Fruit fly (Drosophila melanogaster) whole organism, embryonic: ENCODE data around the gene Zaf1.
A peak's percentile ranks its signal among the peaks of the same experiment; 100 is the strongest.

Experiments
- ATbp ChIP-seq: fragments of 200-800 bp; sonication (Bioruptor generic); optimal IDR thresholded peaks from 2 replicates; lab custom pipeline; 2017; ENCODE audit warnings: missing biosample characterization, mild to moderate bottlenecking, missing genetic modification characterization, missing genetic modification reagents
- Awh ChIP-seq: fragments of 200-800 bp; sonication (Bioruptor generic); IDR thresholded peaks from 2 replicates; pipeline ENCODE4, ENCODE4 v1.3.6; 2022; ENCODE audit warnings: missing biosample characterization, missing genetic modification characterization
- C15 ChIP-seq: fragments of 200-800 bp; sonication (Bioruptor generic); IDR thresholded peaks from 3 replicates; pipeline ENCODE4 v1.3.6; 2022; ENCODE audit warnings: missing biosample characterization, missing genetic modification characterization
- CG10147 ChIP-seq: fragments of 200-800 bp; sonication (Bioruptor generic); optimal IDR thresholded peaks from 2 replicates; lab custom pipeline; 2019; ENCODE audit warnings: missing biosample characterization, mild to moderate bottlenecking, missing genetic modification characterization, moderate library complexity
- CG10431 ChIP-seq: fragments of 200-800 bp; sonication (Bioruptor generic); optimal IDR thresholded peaks from 3 replicates; lab custom pipeline; 2018; ENCODE audit warnings: missing biosample characterization, mild to moderate bottlenecking, missing genetic modification characterization
- CG11456 ChIP-seq: fragments of 200-800 bp; sonication (Bioruptor generic); IDR thresholded peaks from 3 replicates; pipeline ENCODE4 v1.3.6; 2022; ENCODE audit warnings: missing biosample characterization, missing genetic modification characterization
- CG11504 ChIP-seq: fragments of 200-800 bp; sonication (Bioruptor generic); optimal IDR thresholded peaks from 3 replicates; lab custom pipeline; 2019; ENCODE audit warnings: missing biosample characterization, mild to moderate bottlenecking, missing genetic modification characterization, moderate library complexity
- CG11695 ChIP-seq: fragments of 200-800 bp; sonication (Bioruptor generic); IDR thresholded peaks from 3 replicates; pipeline ENCODE4 v1.3.6; 2022; ENCODE audit warnings: missing biosample characterization, missing genetic modification characterization
- CG12071 ChIP-seq: fragments of 200-800 bp; sonication (Bioruptor generic); optimal IDR thresholded peaks from 3 replicates; lab custom pipeline; 2018; ENCODE audit warnings: missing biosample characterization, mild to moderate bottlenecking, missing genetic modification characterization
- CG12104 ChIP-seq: fragments of 200-800 bp; sonication (Bioruptor generic); optimal IDR thresholded peaks from 3 replicates; lab custom pipeline; 2016; ENCODE audit warnings: missing biosample characterization, missing genetic modification characterization
- CG12299 ChIP-seq: fragments of 200-800 bp; sonication (Bioruptor generic); optimal IDR thresholded peaks from 2 replicates; lab custom pipeline; 2018; ENCODE audit warnings: missing biosample characterization, mild to moderate bottlenecking, missing genetic modification characterization
- CG12769 ChIP-seq: fragments of 200-800 bp; sonication (Bioruptor generic); optimal IDR thresholded peaks from 2 replicates; lab custom pipeline; 2019; ENCODE audit warnings: missing biosample characterization, mild to moderate bottlenecking, missing genetic modification characterization, moderate library complexity
- CG1529 ChIP-seq: fragments of 200-800 bp; sonication (Bioruptor generic); optimal IDR thresholded peaks from 3 replicates; lab custom pipeline; 2018; ENCODE audit warnings: missing biosample characterization, missing genetic modification characterization
- CG17568 ChIP-seq: fragments of 200-800 bp; sonication (Bioruptor generic); optimal IDR thresholded peaks from 2 replicates; lab custom pipeline; 2018; ENCODE audit warnings: missing biosample characterization, mild to moderate bottlenecking, missing genetic modification characterization, moderate library complexity
- CG30403 ChIP-seq: fragments of 200-800 bp; sonication (Bioruptor generic); optimal IDR thresholded peaks from 3 replicates; lab custom pipeline; 2016; ENCODE audit warnings: missing biosample characterization, missing genetic modification characterization
- CG3163 ChIP-seq: fragments of 200-800 bp; sonication (Bioruptor generic); optimal IDR thresholded peaks from 3 replicates; lab custom pipeline; 2016; ENCODE audit warnings: missing biosample characterization, missing genetic modification characterization
- CG43689 ChIP-seq: fragments of 200-800 bp; sonication (Bioruptor generic); IDR thresholded peaks from 2 replicates; pipeline ENCODE4 v1.3.6; 2022; ENCODE audit warnings: missing biosample characterization, missing genetic modification characterization
- CG4820 ChIP-seq: fragments of 200-800 bp; sonication (Bioruptor generic); optimal IDR thresholded peaks from 3 replicates; lab custom pipeline; 2016; ENCODE audit warnings: missing biosample characterization, missing genetic modification characterization
- CG7556 ChIP-seq: fragments of 200-800 bp; sonication (Bioruptor generic); optimal IDR thresholded peaks from 2 replicates; lab custom pipeline; 2017; ENCODE audit warnings: missing biosample characterization, mild to moderate bottlenecking, missing genetic modification characterization
- CG8359 ChIP-seq: fragments of 200-800 bp; sonication (Bioruptor generic); optimal IDR thresholded peaks from 2 replicates; lab custom pipeline; 2017; ENCODE audit warnings: missing biosample characterization, mild to moderate bottlenecking, missing genetic modification characterization, borderline replicate concordance
- CG8765 ChIP-seq: fragments of 200-800 bp; sonication (Bioruptor generic); IDR thresholded peaks from 2 replicates; pipeline ENCODE4 v1.3.6; 2022; ENCODE audit warnings: missing biosample characterization, missing genetic modification characterization
- CG9437 ChIP-seq: fragments of 200-800 bp; sonication (Bioruptor generic); optimal IDR thresholded peaks from 2 replicates; lab custom pipeline; 2018; ENCODE audit warnings: missing biosample characterization, mild to moderate bottlenecking, missing genetic modification characterization
- CG9727 ChIP-seq: fragments of 200-800 bp; sonication (Bioruptor generic); optimal IDR thresholded peaks from 3 replicates; lab custom pipeline; 2017; ENCODE audit warnings: missing biosample characterization, mild to moderate bottlenecking, missing genetic modification characterization
- CG9797 ChIP-seq: fragments of 200-800 bp; sonication (Bioruptor generic); optimal IDR thresholded peaks from 3 replicates; lab custom pipeline; 2018; ENCODE audit warnings: missing biosample characterization, mild to moderate bottlenecking, missing genetic modification characterization
- CkIIα-i1 ChIP-seq: fragments of 200-800 bp; sonication (Bioruptor generic); IDR thresholded peaks from 2 replicates; pipeline ENCODE4 v1.3.6; 2022; ENCODE audit warnings: missing biosample characterization, missing genetic modification characterization
- HLHmδ ChIP-seq: fragments of 200-800 bp; sonication (Bioruptor generic); optimal IDR thresholded peaks from 2 replicates; lab custom pipeline; 2018; ENCODE audit warnings: missing biosample characterization, mild to moderate bottlenecking, missing genetic modification characterization, moderate library complexity
- Kr ChIP-seq: fragments of 200-800 bp; sonication (Bioruptor generic); optimal IDR thresholded peaks from 2 replicates; lab custom pipeline; 2017; ENCODE audit warnings: missing biosample characterization, mild to moderate bottlenecking, missing genetic modification characterization
- Mad ChIP-seq: fragments of 200-800 bp; sonication (Bioruptor generic); optimal IDR thresholded peaks from 2 replicates; lab custom pipeline; 2016; ENCODE audit warnings: missing biosample characterization, missing genetic modification characterization
- Mrtf ChIP-seq: fragments of 200-800 bp; sonication (Bioruptor generic); IDR thresholded peaks from 3 replicates; pipeline ENCODE4 v1.3.6; 2022; ENCODE audit warnings: missing biosample characterization, missing genetic modification characterization
- NfI ChIP-seq: fragments of 200-800 bp; sonication (Bioruptor generic); optimal IDR thresholded peaks from 3 replicates; lab custom pipeline; 2018; ENCODE audit warnings: missing biosample characterization, mild to moderate bottlenecking, missing genetic modification characterization, moderate library complexity
- Rfx ChIP-seq: fragments of 200-800 bp; sonication (Bioruptor generic); IDR thresholded peaks from 2 replicates; pipeline ENCODE4 v1.3.6; 2022; ENCODE audit warnings: missing biosample characterization, missing genetic modification characterization
- Ssrp ChIP-seq: fragments of 200-800 bp; sonication (Bioruptor generic); optimal IDR thresholded peaks from 2 replicates; lab custom pipeline; 2018; ENCODE audit warnings: missing biosample characterization, mild to moderate bottlenecking, missing genetic modification characterization, moderate library complexity
- YL-1 ChIP-seq: fragments of 200-800 bp; sonication (Bioruptor generic); optimal IDR thresholded peaks from 3 replicates; lab custom pipeline; 2017; ENCODE audit warnings: missing biosample characterization, mild to moderate bottlenecking, missing genetic modification characterization
- az2 ChIP-seq: fragments of 200-800 bp; sonication (Bioruptor generic); optimal IDR thresholded peaks from 3 replicates; lab custom pipeline; 2016; ENCODE audit warnings: missing biosample characterization, missing genetic modification characterization
- cad ChIP-seq: fragments of >200 bp; optimal IDR thresholded peaks from 2 replicates; lab custom pipeline; 2017; ENCODE audit warnings: missing biosample characterization, missing genetic modification characterization
- cato ChIP-seq: fragments of 200-800 bp; sonication (Bioruptor generic); optimal IDR thresholded peaks from 2 replicates; lab custom pipeline; 2016; ENCODE audit warnings: missing biosample characterization, missing genetic modification characterization, borderline replicate concordance
- crp ChIP-seq, 2 experiments: fragments of 200-800 bp; sonication (Bioruptor generic); optimal IDR thresholded peaks; 2 replicates in 1 of 2; 3 replicates in 1 of 2; lab custom pipeline; 2017; ENCODE audit warnings: missing biosample characterization in 2 of 2, missing genetic modification characterization in 2 of 2, mild to moderate bottlenecking in 1 of 2, moderate library complexity in 1 of 2
- dmrt99B ChIP-seq: fragments of 200-800 bp; sonication (Bioruptor generic); optimal IDR thresholded peaks from 2 replicates; lab custom pipeline; 2018; ENCODE audit warnings: missing biosample characterization, mild to moderate bottlenecking, missing genetic modification characterization, moderate library complexity
- ems ChIP-seq: fragments of 200-800 bp; sonication (Bioruptor generic); optimal IDR thresholded peaks from 3 replicates; lab custom pipeline; 2016; ENCODE audit warnings: missing biosample characterization, missing genetic modification characterization
- eve ChIP-seq, 2 experiments: fragments of >200 bp; optimal IDR thresholded peaks; 2 replicates each; lab custom pipeline; 2017; ENCODE audit warnings: missing biosample characterization in 2 of 2, missing genetic modification characterization in 2 of 2
- ftz-f1 ChIP-seq: fragments of 200-800 bp; sonication (Bioruptor generic); optimal IDR thresholded peaks from 2 replicates; lab custom pipeline; 2016; ENCODE audit warnings: missing biosample characterization, missing genetic modification characterization
- her ChIP-seq: fragments of 200-800 bp; sonication (Bioruptor generic); optimal IDR thresholded peaks from 2 replicates; lab custom pipeline; 2016; ENCODE audit warnings: missing biosample characterization, missing genetic modification characterization
- jumu ChIP-seq: fragments of 200-800 bp; sonication (Bioruptor generic); optimal IDR thresholded peaks from 3 replicates; lab custom pipeline; 2016; ENCODE audit warnings: missing biosample characterization, missing genetic modification characterization
- lab ChIP-seq: fragments of 200-800 bp; sonication (Bioruptor generic); optimal IDR thresholded peaks from 3 replicates; lab custom pipeline; 2017; ENCODE audit warnings: missing biosample characterization, missing genetic modification characterization, mild to moderate bottlenecking, moderate library complexity, missing genetic modification reagents
- pb ChIP-seq: fragments of 200-800 bp; sonication (Bioruptor generic); optimal IDR thresholded peaks from 3 replicates; lab custom pipeline; 2016; ENCODE audit warnings: missing biosample characterization, missing genetic modification characterization
- schlank ChIP-seq: fragments of 200-800 bp; sonication (Bioruptor generic); optimal IDR thresholded peaks from 2 replicates; lab custom pipeline; 2018; ENCODE audit warnings: missing biosample characterization, mild to moderate bottlenecking, missing genetic modification characterization
- slou ChIP-seq: fragments of 200-800 bp; sonication (Bioruptor generic); optimal IDR thresholded peaks from 3 replicates; lab custom pipeline; 2016; ENCODE audit warnings: missing biosample characterization, missing genetic modification characterization
- vfl ChIP-seq: fragments of 200-800 bp; sonication (Bioruptor generic); optimal IDR thresholded peaks from 2 replicates; lab custom pipeline; 2016; ENCODE audit warnings: missing biosample characterization, missing genetic modification characterization
- zen ChIP-seq: fragments of 200-800 bp; sonication (Bioruptor generic); optimal IDR thresholded peaks from 3 replicates; lab custom pipeline; 2018; ENCODE audit warnings: missing biosample characterization, mild to moderate bottlenecking, missing genetic modification characterization, moderate library complexity

Zaf1 gene

DNA sequence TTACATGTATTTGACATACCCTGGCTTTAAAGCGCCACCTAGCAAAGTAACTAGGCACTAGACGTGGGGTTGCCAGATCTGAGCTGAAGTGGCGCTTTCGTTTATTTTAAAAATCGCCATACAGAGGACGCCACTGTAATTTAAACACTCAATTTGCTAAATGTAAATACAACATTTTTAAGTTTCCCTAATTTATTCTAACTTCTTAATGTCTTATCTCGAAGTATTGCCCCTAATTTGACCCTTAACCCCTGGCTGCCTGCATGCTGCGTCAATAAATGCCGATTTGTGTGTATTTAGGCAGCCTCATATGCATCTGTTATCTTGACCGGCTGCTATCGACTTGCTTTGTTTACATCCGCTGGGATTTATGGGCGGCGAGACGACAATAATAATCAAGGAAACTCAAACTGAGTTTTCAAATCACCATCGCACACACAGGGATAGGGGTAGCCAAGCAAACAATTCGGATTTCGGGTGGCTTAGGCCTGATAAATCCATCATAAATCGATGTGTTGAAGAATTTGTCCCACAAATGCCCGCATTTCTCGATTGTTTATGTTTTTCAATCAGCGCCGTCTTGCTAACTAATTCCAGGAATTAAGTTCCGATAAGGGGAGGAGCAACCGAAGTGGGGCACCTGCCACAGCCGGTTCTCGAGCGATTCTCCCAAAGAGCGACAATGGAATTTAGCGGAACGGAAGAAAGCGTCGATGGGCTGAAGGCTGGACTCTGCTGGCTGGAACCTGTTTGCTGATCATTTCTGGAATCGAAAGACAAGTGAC is 12.0 kb downstream of the Zaf1 start (continued):
- peak; percentile 79 for TF ChIP-seq zen (tag; lab: Kevin White, UChicago)
- peak; percentile 14 for TF ChIP-seq CG12104 (GFP tag; lab: Kevin White, UChicago)
- peak; percentile 44 for TF ChIP-seq CG3163
- peak; percentile 61 for TF ChIP-seq slou (GFP tag; lab: Kevin White, UChicago)
- TF ChIP-seq CG9797 (GFP tag; lab: Kevin White, UChicago), result no peak
- peak in 1 of 2 experiments; percentile 18 for TF ChIP-seq eve (GFP tag; optimal IDR thresholded peaks at IDR 0.05; lab: Kevin White, UChicago)
- peak; percentile 16 for TF ChIP-seq YL-1 (GFP tag; lab: Kevin White, UChicago)
- peak; percentile 29 for TF ChIP-seq CG12769 (tag; lab: Kevin White, UChicago)
- no peak for TF ChIP-seq CG7556 (GFP tag; lab: Kevin White, UChicago)
- peak; percentile 70 for TF ChIP-seq CG11504 (tag; lab: Kevin White, UChicago)
- no peak for TF ChIP-seq crp (GFP tag; optimal IDR thresholded peaks at IDR 0.05; lab: Kevin White, UChicago)
- TF ChIP-seq ftz-f1 (GFP tag; lab: Kevin White, UChicago), result no peak
- TF ChIP-seq CG17568, result no peak
- TF ChIP-seq cad (GFP tag; lab: Kevin White, UChicago), result no peak
- TF ChIP-seq lab, result peak; percentile 33
- TF ChIP-seq ATbp (GFP tag; lab: Kevin White, UChicago), result peak; percentile 1
- TF ChIP-seq pb (GFP tag; lab: Kevin White, UChicago), result no peak
- TF ChIP-seq CG4820 (GFP tag; lab: Kevin White, UChicago), result peak; percentile 72
- TF ChIP-seq CG12299, result no peak
- peak; percentile 3 for TF ChIP-seq her (GFP tag; lab: Kevin White, UChicago)
- no peak for TF ChIP-seq CG8765 (GFP tag; lab: Robert Waterston, UW)
- TF ChIP-seq Rfx (GFP tag; lab: Robert Waterston, UW), result peak; percentile 88
- TF ChIP-seq az2 (GFP tag; lab: Kevin White, UChicago), result peak; percentile 76
- TF ChIP-seq CG10431 (GFP tag; lab: Kevin White, UChicago), result no peak
- peak; percentile 52 for TF ChIP-seq cato
- TF ChIP-seq Awh (GFP tag; lab: Robert Waterston, UW), result peak; percentile 24; the same call in 1 of the 2 replicates
- TF ChIP-seq CG43689 (GFP tag; lab: Robert Waterston, UW), result no peak
- TF ChIP-seq jumu, result no peak
- TF ChIP-seq NfI, result peak; percentile 64
- TF ChIP-seq vfl (GFP tag; lab: Kevin White, UChicago), result no peak
- peak; percentile 22 for TF ChIP-seq CG1529
- no peak for TF ChIP-seq CG10147 (GFP tag; lab: Kevin White, UChicago)
- TF ChIP-seq Kr (GFP tag; lab: Kevin White, UChicago), result peak; percentile 78
- TF ChIP-seq CG30403 (GFP tag; lab: Kevin White, UChicago), result peak; percentile 67
- TF ChIP-seq Mad (GFP tag; lab: Kevin White, UChicago), result peak; percentile 45
- TF ChIP-seq CG11695, result 0 out of 3 replicates have a peak, but pooled peaks have one; percentile 12
- peak; percentile 96 for TF ChIP-seq CG11456 (GFP tag; lab: Robert Waterston, UW)
- no peak for TF ChIP-seq ems
- no peak for TF ChIP-seq C15
- TF ChIP-seq CkIIα-i1 (GFP tag; lab: Robert Waterston, UW), result no peak
- TF ChIP-seq dmrt99B, result peak; percentile 46
- TF ChIP-seq HLHmδ (GFP tag; lab: Kevin White, UChicago), result no peak
- no peak for TF ChIP-seq CG12071 (GFP tag; lab: Kevin White, UChicago)
- peak; percentile 67; the same call in 2 of the 3 replicates for TF ChIP-seq Mrtf (GFP tag; lab: Robert Waterston, UW)
- TF ChIP-seq schlank (tag; lab: Kevin White, UChicago), result no peak
- TF ChIP-seq CG9727 (GFP tag; lab: Kevin White, UChicago), result peak; percentile 44
- TF ChIP-seq CG9437 (GFP tag; lab: Kevin White, UChicago), result no peak
- TF ChIP-seq CG8359, result no peak
- TF ChIP-seq Ssrp (tag; lab: Kevin White, UChicago), result peak; percentile 45
